Worm (Caenorhabditis elegans) whole organism, L4 larva: ENCODE data around the gene C47E12.10.

Source experiments
- ceh-28 ChIP-seq: fragments of 150-350 bp; optimal IDR thresholded peaks from 2 replicates; lab custom pipeline; 2014; ENCODE audit warnings: missing biosample characterization, missing genetic modification reagents, missing genetic modification characterization
- ces-1 ChIP-seq: fragments of 150-350 bp; sonication (generic microtip); optimal IDR thresholded peaks from 4 replicates; lab custom pipeline; 2014; ENCODE audit warnings: missing biosample characterization, missing genetic modification reagents, missing genetic modification characterization
- daf-19 ChIP-seq: fragments of 200-800 bp; sonication (Bioruptor generic); conservative IDR thresholded peaks from 2 replicates; pipeline ENCODE4 v1.3.6; 2022; ENCODE audit warnings: missing genetic modification characterization, missing compliant biosample characterization
- mes-2 ChIP-seq: sonication (generic microtip); optimal IDR thresholded peaks from 2 replicates; lab custom pipeline; 2016; ENCODE audit warnings: missing genotype, mild to moderate bottlenecking, missing genetic modification characterization, missing compliant biosample characterization; ENCODE audit not compliant: poor library complexity, severe bottlenecking
- snpc-1.2 ChIP-seq: fragments of 200-800 bp; sonication (Bioruptor generic); IDR thresholded peaks from 2 replicates; pipeline ENCODE4 v1.3.6; 2022; ENCODE audit warnings: missing genetic modification reagents, missing genetic modification characterization, missing compliant biosample characterization

- TF ChIP-seq mes-2 (tag; lab: Kevin White, UChicago): no peak
- no peak for TF ChIP-seq snpc-1.2 (GFP tag; lab: Robert Waterston, UW)
- no peak for TF ChIP-seq ceh-28 (tag; lab: Kevin White, UChicago)
- TF ChIP-seq daf-19 (GFP tag; lab: Robert Waterston, UW): no peak
- no peak for TF ChIP-seq ces-1 (GFP tag; lab: Kevin White, UChicago)
Observed at ce11 chrIV:9943214-9943613, 29.4 kb upstream of the C47E12.10 start.
